Fruit fly (Drosophila melanogaster) Kc167 (cell line): ENCODE data around the gene CG10211.

Experiments used
- Myc ChIP-seq: fragments of >200 bp; optimal IDR thresholded peaks from 2 replicates; lab custom pipeline; 2017; ENCODE audit warnings: missing external identifiers
- insv ChIP-seq: fragments of >200 bp; optimal IDR thresholded peaks from 3 replicates; lab custom pipeline; 2018; ENCODE audit warnings: missing external identifiers

DNA sequence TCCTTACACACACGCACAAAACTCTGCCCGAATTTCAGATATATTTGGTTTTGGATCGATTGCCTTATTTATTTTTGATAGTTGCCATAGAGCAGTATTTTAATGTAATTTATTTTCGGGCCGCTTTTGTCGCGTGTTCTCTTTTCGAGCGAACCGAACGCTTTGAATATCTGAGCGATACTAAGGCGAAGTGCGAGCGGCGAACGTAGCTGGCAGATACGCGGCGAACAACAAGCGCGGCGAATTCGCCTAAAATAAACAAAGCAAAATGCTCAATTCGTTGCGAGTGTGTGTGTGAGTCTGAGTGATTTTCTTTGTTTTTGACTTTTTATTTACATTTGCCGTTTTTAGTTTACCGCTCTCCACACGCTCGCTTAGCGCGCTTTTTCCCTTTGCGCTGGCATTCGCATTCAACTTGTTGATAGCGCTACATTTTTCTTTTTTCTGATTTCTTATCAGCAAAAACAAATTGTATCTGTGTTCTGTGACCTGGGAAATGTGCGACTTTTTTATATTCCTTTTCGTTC lies 45.8 kb downstream of the CG10211 start:
- TF ChIP-seq insv (lab: Kevin White, UChicago): no peak
- TF ChIP-seq Myc: no peak
